Worm (Caenorhabditis elegans) whole organism, L1 larva: ENCODE results near the gene imb-2.

Experiments used
- Y116A8C.19 ChIP-seq: sonication (generic microtip); optimal IDR thresholded peaks from 2 replicates; lab custom pipeline; 2016; ENCODE audit warnings: missing compliant biosample characterization, missing genetic modification characterization, borderline replicate concordance
- ama-1 ChIP-seq: fragments of 150-350 bp; optimal IDR thresholded peaks from 2 replicates; lab custom pipeline; 2014
- elt-3 ChIP-seq, 6 experiments: fragments of 150-350 bp in 1 of 6; sonication (generic microtip); optimal IDR thresholded peaks; 2 replicates each; lab custom pipeline; 2017 to 2018; ENCODE audit warnings: missing biosample characterization in 6 of 6, missing genetic modification characterization in 6 of 6, inconsistent platforms in 1 of 6
- fkh-10 ChIP-seq: sonication (generic microtip); optimal IDR thresholded peaks from 2 replicates; lab custom pipeline; 2017; ENCODE audit warnings: missing biosample characterization, missing genetic modification reagents, missing genetic modification characterization
- fkh-4 ChIP-seq: sonication (generic microtip); optimal IDR thresholded peaks from 2 replicates; lab custom pipeline; 2016; ENCODE audit warnings: missing compliant biosample characterization, missing genetic modification characterization, borderline replicate concordance
- lin-13 ChIP-seq: fragments of 150-350 bp; optimal IDR thresholded peaks from 2 replicates; lab custom pipeline; 2014; ENCODE audit warnings: missing biosample characterization, missing genetic modification reagents, missing genetic modification characterization
- lsy-2 ChIP-seq, 2 experiments: fragments of 150-350 bp; optimal IDR thresholded peaks; 2 replicates each; lab custom pipeline; 2014; ENCODE audit warnings: missing biosample characterization in 2 of 2, missing genetic modification characterization in 2 of 2
- nhr-11 ChIP-seq: fragments of 150-350 bp; optimal IDR thresholded peaks from 2 replicates; lab custom pipeline; 2014; ENCODE audit warnings: missing biosample characterization, missing genetic modification characterization
- nhr-85 ChIP-seq: sonication (generic microtip); peaks from one replicate; lab custom pipeline; 2016; ENCODE audit warnings: missing genetic modification characterization, inconsistent platforms, missing compliant biosample characterization
- snpc-4 ChIP-seq: fragments of 150-350 bp; optimal IDR thresholded peaks from 2 replicates; lab custom pipeline; 2014; ENCODE audit warnings: missing biosample characterization, missing genetic modification characterization
- tlp-1 ChIP-seq: fragments of 150-350 bp; optimal IDR thresholded peaks from 2 replicates; lab custom pipeline; 2014; ENCODE audit warnings: missing biosample characterization, missing genetic modification characterization
- unc-86 ChIP-seq: sonication (generic microtip); optimal IDR thresholded peaks from 2 replicates; lab custom pipeline; 2016; ENCODE audit warnings: missing genetic modification characterization, missing compliant biosample characterization

DNA sequence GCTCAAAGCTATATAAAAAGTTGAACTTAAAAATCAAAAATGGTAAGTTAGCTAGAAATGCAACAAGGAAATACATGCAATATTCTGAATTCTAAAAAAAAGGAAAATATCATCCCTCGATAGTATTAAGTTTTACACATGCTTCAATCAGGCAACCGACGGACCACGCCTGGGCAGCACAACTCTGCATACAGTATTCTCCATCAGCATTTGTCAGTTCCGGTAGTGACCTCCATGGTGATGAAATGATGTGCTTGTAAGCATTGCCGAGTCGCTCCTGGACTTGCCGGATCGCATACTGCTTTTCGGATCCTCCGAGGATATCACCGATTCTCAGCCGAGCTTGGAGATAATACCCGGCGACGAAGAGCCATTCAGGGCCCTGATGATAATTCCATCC, 14.7 kb upstream of the imb-2 start:
- TF ChIP-seq fkh-4 (tag; lab: Kevin White, UChicago) (no peak), nhr-11 (tag; lab: Kevin White, UChicago) (no peak), tlp-1 (no peak), Y116A8C.19 (no peak), fkh-10 (GFP tag; lab: Kevin White, UChicago) (no peak), snpc-4 (no peak), lin-13 (GFP tag; lab: Kevin White, UChicago) (no peak), unc-86 (no peak), ama-1 (lab: Kevin White, UChicago) (no peak), lsy-2 (tag; optimal IDR thresholded peaks at IDR 0.05; lab: Kevin White, UChicago) (peak in 1 of 2 experiments; percentile 23), elt-3 (tag; optimal IDR thresholded peaks at IDR 0.05; lab: Kevin White, UChicago) (no peak), nhr-85 (tag; lab: Kevin White, UChicago) (peak; percentile 60)
